Fruit fly (Drosophila melanogaster) whole organism, embryonic: ENCODE measurements around the gene egh.

Experiments
- CG10209 ChIP-seq: fragments of 200-800 bp; sonication (Bioruptor generic); optimal IDR thresholded peaks from 3 replicates; lab custom pipeline; 2017; ENCODE audit warnings: missing biosample characterization, mild to moderate bottlenecking, missing genetic modification characterization, missing genetic modification reagents
- CG10267 ChIP-seq: fragments of 200-800 bp; sonication (Bioruptor generic); optimal IDR thresholded peaks from 2 replicates; lab custom pipeline; 2018; ENCODE audit warnings: missing biosample characterization, mild to moderate bottlenecking, missing genetic modification characterization, moderate library complexity
- CG10274 ChIP-seq: fragments of 200-800 bp; sonication (Bioruptor generic); optimal IDR thresholded peaks from 3 replicates; lab custom pipeline; 2017; ENCODE audit warnings: missing biosample characterization, mild to moderate bottlenecking, missing genetic modification characterization
- CG11398 ChIP-seq: fragments of 200-800 bp; sonication (Bioruptor generic); optimal IDR thresholded peaks from 2 replicates; lab custom pipeline; 2016; ENCODE audit warnings: missing biosample characterization, missing genetic modification characterization
- CG12299 ChIP-seq: fragments of 200-800 bp; sonication (Bioruptor generic); optimal IDR thresholded peaks from 2 replicates; lab custom pipeline; 2018; ENCODE audit warnings: missing biosample characterization, mild to moderate bottlenecking, missing genetic modification characterization
- CG12659 ChIP-seq: fragments of 200-800 bp; sonication (Bioruptor generic); optimal IDR thresholded peaks from 3 replicates; lab custom pipeline; 2017; ENCODE audit warnings: mild to moderate bottlenecking, missing biosample characterization, missing genetic modification reagents, missing genetic modification characterization
- CG12744 ChIP-seq: fragments of 200-800 bp; sonication (Bioruptor generic); optimal IDR thresholded peaks from 2 replicates; lab custom pipeline; 2016; ENCODE audit warnings: missing biosample characterization, missing genetic modification characterization
- CG30020 ChIP-seq: fragments of 200-800 bp; optimal IDR thresholded peaks from 2 replicates; lab custom pipeline; 2019; ENCODE audit warnings: missing biosample characterization, mild to moderate bottlenecking, missing genetic modification characterization, moderate library complexity
- CG32767 ChIP-seq: fragments of 200-800 bp; sonication (Bioruptor generic); IDR thresholded peaks from 2 replicates; pipeline ENCODE4 v1.3.6; 2022; ENCODE audit warnings: missing biosample characterization, missing genetic modification characterization
- CG34376 ChIP-seq: fragments of 200-800 bp; sonication (Bioruptor generic); optimal IDR thresholded peaks from 2 replicates; lab custom pipeline; 2018; ENCODE audit warnings: missing biosample characterization, mild to moderate bottlenecking, missing genetic modification characterization
- CG3726 ChIP-seq: fragments of 200-800 bp; sonication (Bioruptor generic); IDR thresholded peaks from 3 replicates; pipeline ENCODE4, ENCODE4 v1.3.6; 2022; ENCODE audit warnings: missing biosample characterization, missing genetic modification characterization
- CG4617 ChIP-seq: fragments of 200-800 bp; sonication (Bioruptor generic); optimal IDR thresholded peaks from 3 replicates; lab custom pipeline; 2016; ENCODE audit warnings: missing biosample characterization, missing genetic modification characterization, borderline replicate concordance
- CG4854 ChIP-seq: fragments of 200-800 bp; sonication (Bioruptor generic); optimal IDR thresholded peaks from 2 replicates; lab custom pipeline; 2016; ENCODE audit warnings: missing biosample characterization, missing genetic modification characterization, inconsistent platforms
- CG8290 ChIP-seq, 3 experiments: fragments of 200-800 bp; sonication (Bioruptor generic); optimal IDR thresholded peaks; 2 replicates each; lab custom pipeline; 2016 to 2019; ENCODE audit warnings: missing biosample characterization in 3 of 3, missing genetic modification characterization in 3 of 3, mild to moderate bottlenecking in 2 of 3, moderate library complexity in 1 of 3
- CG8924 ChIP-seq: fragments of 200-800 bp; optimal IDR thresholded peaks from 3 replicates; lab custom pipeline; 2019; ENCODE audit warnings: missing biosample characterization, mild to moderate bottlenecking, missing genetic modification characterization, moderate library complexity
- CG9797 ChIP-seq: fragments of 200-800 bp; sonication (Bioruptor generic); optimal IDR thresholded peaks from 3 replicates; lab custom pipeline; 2018; ENCODE audit warnings: missing biosample characterization, mild to moderate bottlenecking, missing genetic modification characterization
- CG9932 ChIP-seq: fragments of 200-800 bp; sonication (Bioruptor generic); IDR thresholded peaks from 2 replicates; pipeline ENCODE4 v1.3.6; 2022; ENCODE audit warnings: missing biosample characterization, missing genetic modification characterization
- Dref ChIP-seq: fragments of 200-800 bp; sonication (Bioruptor generic); IDR thresholded peaks from 2 replicates; pipeline ENCODE4 v1.3.6; 2022; ENCODE audit warnings: missing biosample characterization, missing genetic modification characterization
- E2f2 ChIP-seq: fragments of 200-800 bp; sonication (Bioruptor generic); IDR thresholded peaks from 2 replicates; pipeline ENCODE4 v1.3.6; 2022; ENCODE audit warnings: missing biosample characterization, missing genetic modification characterization
- ERR ChIP-seq: fragments of 200-800 bp; sonication (Bioruptor generic); optimal IDR thresholded peaks from 2 replicates; lab custom pipeline; 2016; ENCODE audit warnings: missing biosample characterization, missing genetic modification characterization
- Elba2 ChIP-seq: fragments of 200-800 bp; sonication (Bioruptor generic); optimal IDR thresholded peaks from 3 replicates; lab custom pipeline; 2016; ENCODE audit warnings: missing biosample characterization, missing genetic modification characterization
- HLH4C ChIP-seq: fragments of 200-800 bp; sonication (Bioruptor generic); IDR thresholded peaks from 3 replicates; pipeline ENCODE4 v1.3.6; 2022; ENCODE audit warnings: missing biosample characterization, missing genetic modification characterization; ENCODE audit not compliant: partially characterized antibody
- Hmx ChIP-seq: fragments of 200-800 bp; sonication (Bioruptor generic); optimal IDR thresholded peaks from 2 replicates; lab custom pipeline; 2016; ENCODE audit warnings: missing biosample characterization, missing genetic modification characterization
- Lhr ChIP-seq: fragments of 200-800 bp; sonication (Bioruptor generic); optimal IDR thresholded peaks from 3 replicates; lab custom pipeline; 2017; ENCODE audit warnings: mild to moderate bottlenecking, missing biosample characterization, missing genetic modification reagents, missing genetic modification characterization
- Mad ChIP-seq: fragments of 200-800 bp; sonication (Bioruptor generic); optimal IDR thresholded peaks from 2 replicates; lab custom pipeline; 2016; ENCODE audit warnings: missing biosample characterization, missing genetic modification characterization
- Nf-YB ChIP-seq: fragments of 200-800 bp; sonication (Bioruptor generic); optimal IDR thresholded peaks from 3 replicates; lab custom pipeline; 2019; ENCODE audit warnings: missing biosample characterization, mild to moderate bottlenecking, missing genetic modification characterization, moderate library complexity
- Nf-YC ChIP-seq: fragments of 200-800 bp; optimal IDR thresholded peaks from 3 replicates; lab custom pipeline; 2019; ENCODE audit warnings: missing biosample characterization, mild to moderate bottlenecking, missing genetic modification characterization, moderate library complexity
- NfI ChIP-seq: fragments of 200-800 bp; sonication (Bioruptor generic); optimal IDR thresholded peaks from 3 replicates; lab custom pipeline; 2018; ENCODE audit warnings: missing biosample characterization, mild to moderate bottlenecking, missing genetic modification characterization, moderate library complexity
- PHDP ChIP-seq: fragments of 200-800 bp; sonication (Bioruptor generic); optimal IDR thresholded peaks from 3 replicates; lab custom pipeline; 2018; ENCODE audit warnings: missing biosample characterization, mild to moderate bottlenecking, missing genetic modification characterization, moderate library complexity
- Six4 ChIP-seq: fragments of 200-800 bp; sonication (Bioruptor generic); optimal IDR thresholded peaks from 2 replicates; lab custom pipeline; 2016; ENCODE audit warnings: missing biosample characterization, missing genetic modification characterization
- Sox100B ChIP-seq: fragments of 200-800 bp; sonication (Bioruptor generic); optimal IDR thresholded peaks from 3 replicates; lab custom pipeline; 2018; ENCODE audit warnings: missing biosample characterization, mild to moderate bottlenecking, missing genetic modification characterization
- Usf ChIP-seq: fragments of 200-800 bp; sonication (Bioruptor generic); optimal IDR thresholded peaks from 2 replicates; lab custom pipeline; 2017; ENCODE audit warnings: missing genotype, missing biosample characterization, missing genetic modification characterization
- aop ChIP-seq: fragments of 200-800 bp; sonication (Bioruptor generic); IDR thresholded peaks from 2 replicates; pipeline ENCODE4 v1.3.6; 2022; ENCODE audit warnings: missing biosample characterization, missing genetic modification characterization
- ci ChIP-seq: fragments of 200-800 bp; sonication (Bioruptor generic); IDR thresholded peaks from 3 replicates; pipeline ENCODE4 v1.3.6; 2022; ENCODE audit warnings: missing biosample characterization, missing genetic modification characterization
- esg ChIP-seq: fragments of 200-800 bp; sonication (Bioruptor generic); conservative IDR thresholded peaks from 2 replicates; pipeline ENCODE4 v1.3.6; 2022; ENCODE audit warnings: missing biosample characterization, missing genetic modification characterization
- gsb-n ChIP-seq: fragments of 200-800 bp; sonication (Bioruptor generic); optimal IDR thresholded peaks from 3 replicates; lab custom pipeline; 2018; ENCODE audit warnings: missing biosample characterization, mild to moderate bottlenecking, missing genetic modification characterization
- klu ChIP-seq: fragments of 200-800 bp; sonication (Bioruptor generic); IDR thresholded peaks from 2 replicates; pipeline ENCODE4 v1.3.6; 2022; ENCODE audit warnings: missing biosample characterization, missing genetic modification characterization
- lab ChIP-seq: fragments of 200-800 bp; sonication (Bioruptor generic); optimal IDR thresholded peaks from 3 replicates; lab custom pipeline; 2017; ENCODE audit warnings: missing biosample characterization, missing genetic modification characterization, mild to moderate bottlenecking, moderate library complexity, missing genetic modification reagents
- lbe ChIP-seq: fragments of 200-800 bp; sonication (Bioruptor generic); optimal IDR thresholded peaks from 2 replicates; lab custom pipeline; 2016; ENCODE audit warnings: missing biosample characterization, mild to moderate bottlenecking, missing genetic modification characterization
- lilli ChIP-seq: fragments of 200-800 bp; sonication (Bioruptor generic); optimal IDR thresholded peaks from 3 replicates; lab custom pipeline; 2016; ENCODE audit warnings: missing biosample characterization, missing genetic modification characterization
- nom ChIP-seq: fragments of 200-800 bp; sonication (Bioruptor generic); optimal IDR thresholded peaks from 2 replicates; lab custom pipeline; 2017; ENCODE audit warnings: missing biosample characterization, missing genetic modification characterization, mild to moderate bottlenecking, moderate library complexity, missing genetic modification reagents
- pum ChIP-seq: fragments of 200-800 bp; sonication (Bioruptor generic); optimal IDR thresholded peaks from 2 replicates; lab custom pipeline; 2016; ENCODE audit warnings: missing biosample characterization, missing genetic modification characterization
- ro ChIP-seq: fragments of 200-800 bp; sonication (Bioruptor generic); IDR thresholded peaks from 2 replicates; pipeline ENCODE4 v1.3.6; 2022; ENCODE audit warnings: missing biosample characterization, missing genetic modification characterization
- so ChIP-seq: fragments of 200-800 bp; sonication (Bioruptor generic); IDR thresholded peaks from 3 replicates; pipeline ENCODE4 v1.3.6; 2022; ENCODE audit warnings: missing biosample characterization, missing genetic modification characterization
- stwl ChIP-seq: fragments of 200-800 bp; sonication (Bioruptor generic); optimal IDR thresholded peaks from 3 replicates; lab custom pipeline; 2018; ENCODE audit warnings: missing biosample characterization, mild to moderate bottlenecking, missing genetic modification characterization, moderate library complexity
- ttk ChIP-seq: fragments of 200-800 bp; sonication (Bioruptor generic); IDR thresholded peaks from 2 replicates; pipeline ENCODE4 v2.1.2; 2022; ENCODE audit warnings: missing biosample characterization, missing genetic modification characterization
- zen2 ChIP-seq: fragments of 200-800 bp; sonication (Bioruptor generic); IDR thresholded peaks from 3 replicates; pipeline ENCODE4 v1.3.6; 2022; ENCODE audit warnings: missing biosample characterization, missing genetic modification characterization; ENCODE audit not compliant: partially characterized antibody

egh gene

DNA sequence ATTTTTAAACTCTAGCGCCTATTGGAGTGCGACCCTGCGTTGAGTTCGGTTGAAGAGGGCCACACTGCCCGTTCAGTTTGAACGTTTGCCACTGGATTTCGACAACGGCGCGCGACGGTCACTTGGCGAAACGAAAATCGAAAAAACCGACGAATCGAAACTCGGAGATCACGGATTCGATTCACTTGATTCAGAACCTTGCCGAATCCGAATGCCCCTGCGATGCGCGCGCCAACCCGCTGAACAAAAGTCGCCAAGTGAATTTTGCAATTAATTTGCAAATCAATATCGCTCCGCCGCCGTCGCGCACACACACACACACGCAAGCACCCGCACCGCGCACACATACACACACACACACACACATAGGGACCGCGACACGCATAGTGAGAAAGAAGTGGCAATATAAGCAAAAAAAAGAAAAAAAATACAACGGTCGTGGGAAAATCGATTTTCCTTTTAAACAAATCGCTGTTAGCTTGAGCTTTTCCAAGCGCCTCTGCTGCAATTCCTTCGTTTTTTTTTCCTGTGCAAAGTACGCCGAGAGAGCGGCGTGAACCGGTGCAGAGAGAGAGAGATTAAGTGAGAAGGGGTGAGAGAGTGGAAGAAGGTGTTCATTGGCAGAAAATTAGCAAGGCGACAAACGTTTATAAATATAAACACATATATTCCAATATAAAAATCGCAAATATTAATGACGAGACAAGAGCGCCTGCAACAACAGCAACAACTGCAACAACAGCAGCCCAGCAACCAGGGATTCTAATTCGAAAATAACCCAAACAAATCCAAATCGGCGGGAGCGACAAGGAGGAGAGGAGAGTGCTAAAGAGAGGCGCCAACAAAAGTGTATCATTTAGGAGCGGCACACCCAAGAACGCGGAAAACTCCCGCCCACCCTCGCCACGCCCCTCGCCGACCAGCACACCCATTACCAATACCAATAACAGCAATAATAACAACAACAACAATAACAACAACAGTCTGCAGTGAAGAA, at the start of gene egh (continued):
- TF ChIP-seq CG8290 (GFP tag; optimal IDR thresholded peaks at IDR 0.05; lab: Kevin White, UChicago) (no peak), CG8290 (tag; optimal IDR thresholded peaks at IDR 0.05; lab: Kevin White, UChicago) (peak in 1 of 2 experiments; percentile 24), ttk (GFP tag; lab: Robert Waterston, UW) (0 out of 2 replicates have a peak, but pooled peaks have one; percentile 39), NfI (no peak), Nf-YB (GFP tag; lab: Kevin White, UChicago) (peak; percentile 10), CG12744 (GFP tag; lab: Kevin White, UChicago) (no peak), so (no peak; the same call in 2 of the 3 replicates), PHDP (no peak), CG12299 (tag; lab: Kevin White, UChicago) (peak; percentile 39), Six4 (no peak), CG8924 (no peak), lbe (GFP tag; lab: Kevin White, UChicago) (no peak), pum (GFP tag; lab: Kevin White, UChicago) (no peak), Elba2 (peak; percentile 34), Hmx (GFP tag; lab: Kevin White, UChicago) (no peak), CG4617 (GFP tag; lab: Kevin White, UChicago) (peak; percentile 80), zen2 (GFP tag; lab: Robert Waterston, UW) (no peak), ci (GFP tag; lab: Robert Waterston, UW) (no peak), CG10267 (tag; lab: Kevin White, UChicago) (peak; percentile 34), lilli (GFP tag; lab: Kevin White, UChicago) (peak; percentile 25), CG34376 (GFP tag; lab: Kevin White, UChicago) (peak; percentile 34), CG30020 (tag; lab: Kevin White, UChicago) (no peak), Mad (GFP tag; lab: Kevin White, UChicago) (no peak), CG32767 (GFP tag; lab: Robert Waterston, UW) (peak; percentile 58), nom (GFP tag; lab: Kevin White, UChicago) (peak; percentile 80), CG10209 (GFP tag; lab: Kevin White, UChicago) (no peak), CG9797 (GFP tag; lab: Kevin White, UChicago) (peak; percentile 97), CG10274 (GFP tag; lab: Kevin White, UChicago) (no peak), Usf (GFP tag; lab: Kevin White, UChicago) (no peak), aop (no peak), Sox100B (no peak), ro (GFP tag; lab: Robert Waterston, UW) (no peak), CG11398 (GFP tag; lab: Kevin White, UChicago) (no peak), HLH4C (peak; percentile 36; the same call in 1 of the 3 replicates), CG3726 (GFP tag; lab: Robert Waterston, UW) (no peak), Nf-YC (tag; lab: Kevin White, UChicago) (peak; percentile 64), lab (GFP tag; lab: Kevin White, UChicago) (peak; percentile 57), CG12659 (GFP tag; lab: Kevin White, UChicago) (peak; percentile 34), esg (GFP tag; lab: Robert Waterston, UW) (peak; percentile 35; the same call in 1 of the 2 replicates), ERR (GFP tag; lab: Kevin White, UChicago) (no peak), Dref (GFP tag; lab: Robert Waterston, UW) (peak; percentile 50), E2f2 (GFP tag; lab: Robert Waterston, UW) (peak; percentile 95), gsb-n (tag; lab: Kevin White, UChicago) (peak; percentile 16), CG4854 (no peak), stwl (tag; lab: Kevin White, UChicago) (peak; percentile 52), klu (peak; percentile 40; the same call in 1 of the 2 replicates), Lhr (GFP tag; lab: Kevin White, UChicago) (peak; percentile 22), CG9932 (GFP tag; lab: Robert Waterston, UW) (no peak)
